Fruit fly (Drosophila melanogaster): ENCODE measurements around the gene emc.
A peak's percentile ranks its signal among the peaks of the same experiment; 100 is the strongest.

emc gene

dm6 chr3L:775053-775355, 25.8 kb downstream of the emc start (continued):
- TF ChIP-seq CG8765 (GFP tag; IDR thresholded peaks at IDR 0.05) (no peak), Sox100B (GFP tag; optimal IDR thresholded peaks at IDR 0.05) (peak; percentile 23), CG1529 (GFP tag; optimal IDR thresholded peaks at IDR 0.05) (no peak), Hr78 (GFP tag; optimal IDR thresholded peaks at IDR 0.05) (peak in 1 of 2 experiments; percentile 68), CG8924 (tag; optimal IDR thresholded peaks at IDR 0.05) (no peak), CG2129 (GFP tag; IDR thresholded peaks at IDR 0.05; ENCODE audit: partially characterized antibody) (no peak), CG14667 (GFP tag; IDR thresholded peaks at IDR 0.05) (no peak), Nf-YA (GFP tag; IDR thresholded peaks at IDR 0.05) (no peak), CG16779 (GFP tag; IDR thresholded peaks at IDR 0.05) (no peak), gro (GFP tag; optimal IDR thresholded peaks at IDR 0.05) (no peak), hb (GFP tag; IDR thresholded peaks at IDR 0.05; ENCODE audit: partially characterized antibody) (no peak), sisA (GFP tag; IDR thresholded peaks at IDR 0.05) (peak; percentile 50; the same call in 1 of the 2 replicates), dati (GFP tag; IDR thresholded peaks at IDR 0.05) (0 out of 2 replicates have a peak, but pooled peaks have one; percentile 5), CG11247 (GFP tag; IDR thresholded peaks at IDR 0.05) (no peak), CG17359 (tag; optimal IDR thresholded peaks at IDR 0.05) (peak; percentile 69), Max (GFP tag; optimal IDR thresholded peaks at IDR 0.05) (peak; percentile 31), insv (GFP tag; optimal IDR thresholded peaks at IDR 0.05) (no peak), wdn (GFP tag; IDR thresholded peaks at IDR 0.05) (no peak), eyg (GFP tag; optimal IDR thresholded peaks at IDR 0.05) (no peak), NFAT (GFP tag; IDR thresholded peaks at IDR 0.05) (no peak), CG31388 (GFP tag; optimal IDR thresholded peaks at IDR 0.05) (no peak), croc (GFP tag; conservative IDR thresholded peaks at IDR 0.05) (no peak; the same call in 2 of the 3 replicates), luna (GFP tag; optimal IDR thresholded peaks at IDR 0.05) (no peak), CG7928 (GFP tag; optimal IDR thresholded peaks at IDR 0.05) (no peak), ttk (GFP tag; IDR thresholded peaks at IDR 0.05) (peak; percentile 47; the same call in 1 of the 2 replicates), CG17802 (tag; optimal IDR thresholded peaks at IDR 0.05) (no peak), CG32772 (GFP tag; IDR thresholded peaks at IDR 0.05) (peak; percentile 23; the same call in 1 of the 2 replicates), CG1602 (GFP tag; optimal IDR thresholded peaks at IDR 0.05) (no peak), kni (GFP tag; optimal IDR thresholded peaks at IDR 0.05) (no peak), CG8089 (GFP tag; optimal IDR thresholded peaks at IDR 0.05) (no peak), CG3847 (GFP tag; IDR thresholded peaks at IDR 0.05) (no peak), bowl (GFP tag; IDR thresholded peaks at IDR 0.05) (no peak), ems (GFP tag; optimal IDR thresholded peaks at IDR 0.05) (no peak), tap (tag; optimal IDR thresholded peaks at IDR 0.05) (no peak), Atf6 (GFP tag; IDR thresholded peaks at IDR 0.05) (no peak), CG12659 (GFP tag; optimal IDR thresholded peaks at IDR 0.05) (no peak), CG6175 (GFP tag; IDR thresholded peaks at IDR 0.05) (no peak), rib (GFP tag; IDR thresholded peaks at IDR 0.05) (no peak), jigr1 (GFP tag; IDR thresholded peaks at IDR 0.05) (0 out of 3 replicates have a peak, but pooled peaks have one; percentile 6), CG9437 (GFP tag; optimal IDR thresholded peaks at IDR 0.05) (no peak), CG1024 (GFP tag; IDR thresholded peaks at IDR 0.05) (0 out of 2 replicates have a peak, but pooled peaks have one; percentile 17), gsb (GFP tag; IDR thresholded peaks at IDR 0.05) (no peak), Xrp1 (GFP tag; IDR thresholded peaks at IDR 0.05) (peak; percentile 31; the same call in 1 of the 2 replicates), fd64A (GFP tag; optimal IDR thresholded peaks at IDR 0.05) (no peak), CG4707 (GFP tag; optimal IDR thresholded peaks at IDR 0.05) (no peak), sqz (GFP tag; optimal IDR thresholded peaks at IDR 0.05) (no peak), Optix (GFP tag; IDR thresholded peaks at IDR 0.05) (no peak), CG17361 (GFP tag; IDR thresholded peaks at IDR 0.05) (0 out of 3 replicates have a peak, but pooled peaks have one; percentile 23), CG4424 (GFP tag; optimal IDR thresholded peaks at IDR 0.05) (peak; percentile 17), CG10321 (GFP tag; IDR thresholded peaks at IDR 0.05) (no peak), CG14050 (GFP tag; IDR thresholded peaks at IDR 0.05) (no peak), Antp (GFP tag; optimal IDR thresholded peaks at IDR 0.05) (peak; percentile 17), dan (GFP tag; IDR thresholded peaks at IDR 0.05) (no peak)
